Fruit fly (Drosophila melanogaster) whole organism, pupa: ENCODE measurements around the gene CG2182.
A peak's percentile ranks its signal among the peaks of the same experiment; 100 is the strongest.

Experiments used
- CG10348 ChIP-seq: fragments of 200-800 bp; sonication (Bioruptor generic); IDR thresholded peaks from 2 replicates; pipeline ENCODE4 v1.3.6; 2022; ENCODE audit warnings: missing biosample characterization, missing genetic modification characterization
- CG12605 ChIP-seq: fragments of 200-800 bp; sonication (Bioruptor generic); IDR thresholded peaks from 2 replicates; pipeline ENCODE4 v1.3.6; 2022; ENCODE audit warnings: missing biosample characterization, missing genetic modification characterization
- CG13204 ChIP-seq: fragments of 200-800 bp; sonication (Bioruptor generic); optimal IDR thresholded peaks from 2 replicates; lab custom pipeline; 2018; ENCODE audit warnings: missing biosample characterization, mild to moderate bottlenecking, missing genetic modification characterization, moderate library complexity
- CG14655 ChIP-seq: fragments of 200-800 bp; sonication (Bioruptor generic); optimal IDR thresholded peaks from 3 replicates; lab custom pipeline; 2017; ENCODE audit warnings: mild to moderate bottlenecking, missing biosample characterization, missing genetic modification reagents, missing genetic modification characterization
- CG15710 ChIP-seq: fragments of 200-800 bp; sonication (Bioruptor generic); optimal IDR thresholded peaks from 2 replicates; lab custom pipeline; 2018; ENCODE audit warnings: missing biosample characterization, mild to moderate bottlenecking, missing genetic modification characterization, moderate library complexity
- CG17806 ChIP-seq: fragments of 200-800 bp; sonication (Bioruptor generic); optimal IDR thresholded peaks from 2 replicates; lab custom pipeline; 2018; ENCODE audit warnings: missing biosample characterization, mild to moderate bottlenecking, missing genetic modification characterization, moderate library complexity
- CG32121 ChIP-seq: fragments of 200-800 bp; sonication (Bioruptor generic); IDR thresholded peaks from 2 replicates; pipeline ENCODE4 v1.3.6; 2022; ENCODE audit warnings: missing biosample characterization, missing genetic modification characterization
- CG34367 ChIP-seq: fragments of 200-800 bp; sonication (Bioruptor generic); optimal IDR thresholded peaks from 2 replicates; lab custom pipeline; 2018; ENCODE audit warnings: missing biosample characterization, mild to moderate bottlenecking, missing genetic modification characterization
- CG4496 ChIP-seq: fragments of 200-800 bp; sonication (Bioruptor generic); IDR thresholded peaks from 3 replicates; pipeline ENCODE4 v1.3.6; 2022; ENCODE audit warnings: missing biosample characterization, missing genetic modification characterization
- CG8159 ChIP-seq: fragments of 200-800 bp; sonication (Bioruptor generic); optimal IDR thresholded peaks from 3 replicates; lab custom pipeline; 2018; ENCODE audit warnings: missing biosample characterization, mild to moderate bottlenecking, missing genetic modification characterization, moderate library complexity
- CG8301 ChIP-seq: fragments of 200-800 bp; sonication (Bioruptor generic); optimal IDR thresholded peaks from 2 replicates; lab custom pipeline; 2018; ENCODE audit warnings: missing biosample characterization, mild to moderate bottlenecking, missing genetic modification characterization
- CG9948 ChIP-seq: fragments of 200-800 bp; sonication (Bioruptor generic); optimal IDR thresholded peaks from 2 replicates; lab custom pipeline; 2018; ENCODE audit warnings: missing biosample characterization, mild to moderate bottlenecking, missing genetic modification characterization, moderate library complexity
- D1 ChIP-seq: fragments of 200-800 bp; sonication (Bioruptor generic); optimal IDR thresholded peaks from 2 replicates; lab custom pipeline; 2018; ENCODE audit warnings: missing biosample characterization, mild to moderate bottlenecking, missing genetic modification characterization, moderate library complexity
- EcR ChIP-seq: fragments of 200-800 bp; sonication (Bioruptor generic); optimal IDR thresholded peaks from 3 replicates; lab custom pipeline; 2019; ENCODE audit warnings: missing biosample characterization, missing genetic modification characterization, mild to moderate bottlenecking, moderate library complexity, missing genetic modification reagents
- Ets98B ChIP-seq: fragments of 200-800 bp; sonication (Bioruptor generic); IDR thresholded peaks from 2 replicates; pipeline ENCODE4 v1.3.6; 2022; ENCODE audit warnings: missing biosample characterization, missing genetic modification characterization
- Pif1A ChIP-seq: fragments of 200-800 bp; sonication (Bioruptor generic); optimal IDR thresholded peaks from 3 replicates; lab custom pipeline; 2016; ENCODE audit warnings: missing biosample characterization, missing genetic modification characterization
- Pif1B ChIP-seq: fragments of 200-800 bp; sonication (Bioruptor generic); optimal IDR thresholded peaks from 3 replicates; lab custom pipeline; 2016; ENCODE audit warnings: missing biosample characterization, missing genetic modification characterization
- Snoo ChIP-seq: fragments of 200-800 bp; sonication (Bioruptor generic); optimal IDR thresholded peaks from 3 replicates; lab custom pipeline; 2017; ENCODE audit warnings: missing biosample characterization, mild to moderate bottlenecking, missing genetic modification characterization, inconsistent platforms
- fd96Ca ChIP-seq: fragments of 200-800 bp; sonication (Bioruptor generic); IDR thresholded peaks from 3 replicates; pipeline ENCODE4 v1.3.6; 2022; ENCODE audit warnings: missing biosample characterization, missing genetic modification characterization
- gl ChIP-seq: fragments of 200-800 bp; sonication (Bioruptor generic); optimal IDR thresholded peaks from 2 replicates; lab custom pipeline; 2018; ENCODE audit warnings: missing biosample characterization, mild to moderate bottlenecking, missing genetic modification characterization
- rn ChIP-seq: fragments of 200-800 bp; sonication (Bioruptor generic); IDR thresholded peaks from 2 replicates; pipeline ENCODE4 v1.3.6; 2022; ENCODE audit warnings: missing biosample characterization, missing genetic modification characterization

The CG2182 gene

DNA sequence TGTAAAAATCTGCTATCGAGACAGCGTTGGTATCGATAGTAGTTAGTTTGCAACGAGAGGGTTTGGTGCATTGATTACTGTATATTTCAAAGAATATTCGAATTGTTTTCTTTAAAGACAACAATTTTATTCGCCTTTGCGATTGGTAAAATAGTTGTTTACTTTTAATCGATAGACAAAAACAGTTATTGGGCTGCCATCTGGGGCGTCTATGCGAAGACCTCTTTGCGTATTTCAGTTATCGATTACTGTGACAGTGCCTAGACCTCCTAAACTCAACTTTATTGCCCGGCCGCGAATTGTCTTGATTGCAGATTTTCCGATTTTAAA is 46.6 kb downstream of the CG2182 start, which contains the start of gene Atu:
Atu (plus strand) TSS at position 245 of the 330 bp plus-strand sequence.
- TF ChIP-seq CG17806: no peak

DNA sequence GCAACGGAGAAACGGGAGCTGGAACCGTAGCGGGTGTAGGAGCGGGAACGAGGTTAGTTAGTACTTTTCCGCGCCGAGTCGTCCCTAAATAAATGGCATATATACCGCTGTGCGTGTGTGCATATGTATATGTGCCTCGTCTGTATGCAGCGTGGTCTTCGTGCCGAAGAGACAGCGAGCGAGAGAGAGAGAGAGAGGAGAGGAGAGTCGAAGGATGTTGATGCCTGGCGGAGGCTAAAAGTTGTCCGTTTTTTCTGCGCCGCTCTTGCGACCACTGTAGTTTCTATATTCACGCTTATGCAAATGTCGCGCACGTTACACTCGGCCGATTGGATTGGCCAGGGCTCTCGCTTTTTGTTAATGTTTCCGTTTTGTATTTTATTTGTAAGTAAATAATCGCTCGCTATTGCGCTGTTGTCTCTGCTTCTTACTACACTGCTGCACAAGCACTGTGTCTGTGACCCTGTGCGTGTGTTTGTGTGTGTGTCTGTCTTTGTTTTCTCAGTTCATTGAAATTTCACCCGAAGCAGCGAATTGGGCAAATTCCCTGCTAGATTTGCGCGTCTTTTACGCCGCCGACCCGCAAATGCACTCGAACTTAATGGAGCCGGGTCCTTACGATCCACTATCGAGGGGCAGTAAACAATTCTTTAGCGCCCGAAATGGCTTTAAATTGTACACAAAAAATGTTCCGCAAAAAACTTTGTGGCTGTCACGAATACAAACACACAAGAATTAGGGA is 47.2 kb downstream of the CG2182 start, which contains the start of gene Rga:
Rga (minus strand) TSS at position 741 of the 742 bp plus-strand sequence.
- no peak for TF ChIP-seq CG4496
- no peak for TF ChIP-seq CG9948 (tag; lab: Kevin White, UChicago)
- TF ChIP-seq Ets98B: no peak
- no peak for TF ChIP-seq CG8159
- TF ChIP-seq gl (tag; lab: Kevin White, UChicago): no peak
- no peak for TF ChIP-seq Snoo (tag; lab: Kevin White, UChicago)
- no peak for TF ChIP-seq CG14655
- TF ChIP-seq CG12605: 0 out of 2 replicates have a peak, but pooled peaks have one; percentile 24
- TF ChIP-seq CG34367 (tag; lab: Kevin White, UChicago): no peak
- TF ChIP-seq CG15710 (tag; lab: Kevin White, UChicago): no peak
- TF ChIP-seq fd96Ca (GFP tag; lab: Robert Waterston, UW): no peak
- TF ChIP-seq CG13204: no peak
- TF ChIP-seq Pif1A (GFP tag; lab: Kevin White, UChicago): no peak
- no peak for TF ChIP-seq CG32121 (GFP tag; lab: Robert Waterston, UW)
- TF ChIP-seq CG8301 (tag; lab: Kevin White, UChicago): no peak
- no peak for TF ChIP-seq CG10348 (GFP tag; lab: Robert Waterston, UW)
- TF ChIP-seq EcR: peak; percentile 85
- TF ChIP-seq, all 21 proteins: peak for 2

DNA sequence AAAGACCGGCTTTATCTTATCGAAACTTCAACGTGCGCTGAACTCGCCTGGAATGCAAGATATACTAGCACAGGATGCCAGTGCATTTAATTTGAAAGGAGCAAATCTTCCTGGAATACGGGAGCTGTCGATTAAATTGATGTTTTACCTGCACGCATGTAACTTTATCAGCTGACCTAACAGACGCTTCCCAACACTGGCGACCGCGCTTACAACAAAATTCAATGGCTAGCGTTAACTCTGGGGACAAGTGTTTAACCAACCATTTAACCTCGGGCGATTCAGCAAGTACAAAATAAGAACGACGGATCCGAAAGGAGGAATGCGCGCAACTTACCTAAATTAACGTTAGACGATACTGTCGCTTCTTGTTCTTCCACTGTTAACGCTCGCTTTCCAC is 48.0 kb downstream of the CG2182 start:
- no peak for TF ChIP-seq CG32121 (GFP tag; lab: Robert Waterston, UW)
- no peak for TF ChIP-seq D1 (tag; lab: Kevin White, UChicago)
- TF ChIP-seq Pif1A (GFP tag; lab: Kevin White, UChicago): no peak
- TF ChIP-seq gl (tag; lab: Kevin White, UChicago): no peak
- no peak for TF ChIP-seq CG12605
- TF ChIP-seq CG17806: no peak
- no peak for TF ChIP-seq rn (GFP tag; lab: Robert Waterston, UW)
- no peak for TF ChIP-seq CG34367 (tag; lab: Kevin White, UChicago)

DNA sequence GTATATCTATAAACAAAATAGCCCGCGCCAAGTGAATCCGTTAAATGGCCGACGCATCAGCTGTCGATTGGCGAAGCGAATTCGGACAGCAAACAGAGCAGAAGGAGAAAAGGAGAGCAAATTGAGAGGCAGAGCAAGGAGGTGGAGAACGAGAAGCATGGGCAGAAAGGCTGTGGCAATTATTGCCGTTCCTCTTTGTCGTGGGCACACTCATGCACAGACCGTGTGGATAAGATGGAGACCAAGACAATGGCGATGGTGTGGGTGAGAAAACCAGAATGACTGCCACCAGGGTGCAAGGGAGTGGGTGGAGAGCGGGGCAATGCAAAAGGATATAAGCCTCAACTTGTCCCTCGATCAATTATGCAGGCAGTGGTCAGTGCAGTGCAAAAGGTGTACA is 48.5 kb downstream of the CG2182 start:
- TF ChIP-seq EcR (peak; percentile 51), CG34367 (tag; lab: Kevin White, UChicago) (no peak), CG8301 (tag; lab: Kevin White, UChicago) (no peak), CG4496 (no peak), CG10348 (GFP tag; lab: Robert Waterston, UW) (no peak), CG15710 (tag; lab: Kevin White, UChicago) (no peak)

DNA sequence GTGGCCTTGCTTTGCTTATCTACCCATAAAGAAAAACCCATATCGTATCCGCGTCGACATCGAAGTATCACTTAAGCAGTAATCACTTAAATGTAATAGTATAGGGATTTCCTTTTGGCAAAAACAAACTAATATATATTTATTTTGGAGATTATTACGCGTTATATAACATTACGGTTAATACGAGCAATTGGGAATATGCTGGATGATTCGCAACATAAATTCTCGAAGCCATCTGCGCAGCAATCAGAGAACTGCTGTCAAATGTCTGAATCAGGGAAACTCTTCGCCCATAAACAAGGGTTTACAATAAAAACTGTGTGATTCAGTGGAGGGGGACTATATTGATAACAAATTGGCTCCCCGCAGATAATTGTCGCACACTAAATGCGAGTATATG is 49.1 kb downstream of the CG2182 start:
- TF ChIP-seq D1 (tag; lab: Kevin White, UChicago): no peak
- TF ChIP-seq, all 21 proteins: peak for 0

DNA sequence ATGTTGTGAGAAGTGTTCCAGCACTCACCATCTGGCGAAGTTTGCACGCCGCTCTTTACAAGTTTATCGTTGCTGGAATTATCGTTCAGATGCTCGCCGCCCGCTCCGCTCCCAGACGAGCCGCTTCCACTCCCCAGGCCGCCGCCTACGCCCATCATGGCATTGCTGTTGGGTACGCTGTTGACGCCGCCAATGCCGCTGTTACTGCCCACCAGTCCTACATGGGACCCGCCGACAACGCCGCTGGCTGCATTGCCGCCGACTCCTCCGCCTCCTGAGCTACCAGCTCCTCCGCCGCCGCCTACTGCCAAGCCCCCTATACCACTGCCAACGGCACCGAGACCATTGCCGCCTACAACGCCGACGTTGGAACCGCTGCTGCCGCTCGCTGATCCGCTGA is 51.3 kb downstream of the CG2182 start:
- TF ChIP-seq fd96Ca (GFP tag; lab: Robert Waterston, UW) (0 out of 3 replicates have a peak, but pooled peaks have one; percentile 38), CG8159 (no peak), Pif1B (GFP tag; lab: Kevin White, UChicago) (no peak), Ets98B (no peak)

DNA sequence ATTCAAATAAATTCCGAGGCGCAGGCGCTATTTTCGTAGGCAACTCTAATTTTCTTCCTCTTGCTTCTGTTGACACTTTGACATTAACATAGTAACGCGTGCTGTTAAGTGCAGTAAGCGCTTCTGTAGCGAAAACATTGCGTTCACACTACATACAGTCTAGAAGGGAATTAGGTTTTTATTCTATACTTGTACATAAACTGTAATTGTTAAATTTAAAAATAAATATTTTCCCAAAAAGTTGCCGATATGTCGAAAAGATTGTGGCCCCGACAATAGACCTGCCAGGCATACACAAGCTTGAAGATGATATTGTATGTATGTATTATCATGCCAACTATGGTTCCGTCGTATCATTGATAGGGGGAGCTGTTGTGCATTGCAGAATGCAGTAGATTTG is 53.2 kb downstream of the CG2182 start, which contains the start of gene asl:
asl (minus strand) TSS at position 67 of the 400 bp plus-strand sequence.
- TF ChIP-seq CG8159: peak; percentile 66
- TF ChIP-seq CG14655: no peak
- TF ChIP-seq Ets98B: peak; percentile 69
- TF ChIP-seq D1 (tag; lab: Kevin White, UChicago): no peak
- no peak for TF ChIP-seq CG34367 (tag; lab: Kevin White, UChicago)
- peak; percentile 40 for TF ChIP-seq Snoo (tag; lab: Kevin White, UChicago)
- peak; percentile 39 for TF ChIP-seq CG9948 (tag; lab: Kevin White, UChicago)
- no peak for TF ChIP-seq rn (GFP tag; lab: Robert Waterston, UW)
- no peak for TF ChIP-seq Pif1B (GFP tag; lab: Kevin White, UChicago)
- TF ChIP-seq EcR: no peak
- no peak for TF ChIP-seq CG8301 (tag; lab: Kevin White, UChicago)
- no peak for TF ChIP-seq Pif1A (GFP tag; lab: Kevin White, UChicago)
- peak; percentile 62; the same call in 1 of the 2 replicates for TF ChIP-seq CG32121 (GFP tag; lab: Robert Waterston, UW)
- TF ChIP-seq CG12605: no peak
- no peak for TF ChIP-seq gl (tag; lab: Kevin White, UChicago)
- peak; percentile 54 for TF ChIP-seq CG15710 (tag; lab: Kevin White, UChicago)
- peak; percentile 55 for TF ChIP-seq CG17806
- peak; percentile 58; the same call in 1 of the 3 replicates for TF ChIP-seq CG4496
- peak; percentile 73 for TF ChIP-seq fd96Ca (GFP tag; lab: Robert Waterston, UW)
- TF ChIP-seq CG10348 (GFP tag; lab: Robert Waterston, UW): no peak
- TF ChIP-seq CG13204: no peak
